Worm (Caenorhabditis elegans): ENCODE data around the gene ttbk-2.2.
"Not testable (repeated sequence)": the region's sequence is repeated elsewhere in the genome, so short reads cannot be mapped to it uniquely, and the experiment has no call there.

The ttbk-2.2 gene

DNA sequence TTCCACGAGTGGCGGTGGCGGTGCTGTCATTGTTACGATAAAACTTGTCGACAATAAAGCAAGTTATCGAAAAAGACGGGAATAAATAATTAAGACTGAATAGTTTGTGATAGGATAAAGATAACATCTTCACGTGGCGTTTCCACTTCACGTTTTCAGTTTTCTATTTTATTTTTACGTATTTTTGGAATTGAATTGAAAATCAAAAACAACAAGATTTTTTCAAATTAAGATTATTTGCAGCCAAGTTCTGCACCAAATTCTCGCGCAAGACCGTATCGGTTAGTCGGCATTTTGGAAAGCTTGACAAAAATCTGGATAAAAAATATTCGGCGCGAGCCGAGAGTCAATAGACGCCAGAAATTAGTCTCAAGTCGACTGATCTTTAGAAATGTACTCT, at the start of gene ttbk-2.2:
TSS of gene ttbk-2.2 (minus strand) at position 101 of the 400 bp plus-strand sequence.
- TF ChIP-seq cebp-2 (GFP tag; IDR thresholded peaks at IDR 0.05); zfh-2 (GFP tag; conservative IDR thresholded peaks at IDR 0.05); zim-3 (tag; optimal IDR thresholded peaks at IDR 0.05): not testable (repeated sequence)

DNA sequence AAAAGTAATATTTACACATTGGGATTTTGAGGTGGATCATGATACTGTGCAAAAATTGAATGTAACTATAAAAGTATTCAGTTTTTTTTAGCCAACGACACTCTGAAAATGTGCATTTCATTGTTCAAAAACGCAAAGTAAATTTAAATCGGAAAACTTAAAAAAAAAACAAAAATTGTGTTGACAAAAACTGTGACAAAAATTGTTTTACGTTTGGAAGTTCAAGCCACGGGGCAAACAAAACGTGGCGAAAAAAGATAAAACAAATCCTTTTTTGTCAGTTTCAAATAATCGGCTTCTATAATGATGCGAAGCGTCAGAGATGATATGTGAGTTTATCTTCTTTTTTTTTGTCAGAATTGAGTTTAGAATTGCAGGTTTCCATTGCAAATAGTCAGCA, 44.7 kb upstream of the ttbk-2.2 start, which contains the start of gene AC7.3:
TSS of gene AC7.3 (plus strand) at position 301 of the 400 bp plus-strand sequence.
- no peak for TF ChIP-seq ztf-6 (GFP tag; IDR thresholded peaks at IDR 0.05)
- no peak for TF ChIP-seq nhr-27 (tag; optimal IDR thresholded peaks at IDR 0.05)
- TF ChIP-seq ztf-28 (GFP tag; IDR thresholded peaks at IDR 0.05) = no peak
- no peak for TF ChIP-seq Y53G8AR.9 (GFP tag; conservative IDR thresholded peaks at IDR 0.05)
- no peak for TF ChIP-seq ceh-100 (GFP tag; IDR thresholded peaks at IDR 0.05)
- TF ChIP-seq ets-4 (GFP tag; optimal IDR thresholded peaks at IDR 0.05) = no peak
- TF ChIP-seq hrde-1 (tag; optimal IDR thresholded peaks at IDR 0.05; ENCODE audit: borderline replicate concordance) = no peak
- TF ChIP-seq fkh-3 (tag; optimal IDR thresholded peaks at IDR 0.05) = no peak
- TF ChIP-seq egrh-3 (GFP tag; IDR thresholded peaks at IDR 0.05) = no peak
- TF ChIP-seq B0035.1 (tag; optimal IDR thresholded peaks at IDR 0.05) = no peak
- no peak for TF ChIP-seq nhr-120 (GFP tag; IDR thresholded peaks at IDR 0.05)
- no peak for TF ChIP-seq C06A6.2 (GFP tag; conservative IDR thresholded peaks at IDR 0.05)
- no peak for TF ChIP-seq dox-1 (GFP tag; IDR thresholded peaks at IDR 0.05)
- TF ChIP-seq Y53F4B.3 (GFP tag; IDR thresholded peaks at IDR 0.05) = no peak
- no peak for TF ChIP-seq Y95B8A.8 (GFP tag; IDR thresholded peaks at IDR 0.05)
- no peak for TF ChIP-seq rec-8 (tag; optimal IDR thresholded peaks at IDR 0.05)
- TF ChIP-seq B0336.3 (GFP tag; IDR thresholded peaks at IDR 0.05) = no peak

DNA sequence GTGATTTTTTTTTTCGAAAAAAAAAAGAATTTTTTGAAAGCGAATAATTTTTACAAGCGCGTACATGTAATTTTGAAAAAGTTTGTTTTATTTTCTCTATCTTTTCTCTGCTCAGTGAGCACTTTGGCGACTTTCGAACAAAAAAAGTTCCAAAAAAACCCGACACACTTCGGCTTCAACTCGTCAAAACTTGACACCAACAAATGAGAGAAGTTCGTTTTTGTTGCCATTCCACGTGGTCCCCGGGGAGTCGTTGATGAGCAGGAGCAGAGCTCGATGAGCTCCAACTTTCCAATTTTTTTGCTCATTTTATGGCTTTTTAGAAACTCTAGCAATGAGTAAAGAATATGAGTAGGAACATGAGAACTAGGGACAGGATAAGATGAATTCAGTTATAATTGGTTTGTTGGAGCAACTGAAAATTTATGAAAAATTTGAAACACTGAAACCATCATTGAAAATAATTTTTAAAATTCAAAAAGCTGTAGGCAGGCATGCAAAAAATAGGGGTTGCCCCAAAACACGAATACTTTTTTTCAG, 43.7 kb upstream of the ttbk-2.2 start:
- TF ChIP-seq F52B5.7 (tag; optimal IDR thresholded peaks at IDR 0.05) (no peak), K11D2.4 (GFP tag; IDR thresholded peaks at IDR 0.05) (no peak), ceh-91 (GFP tag; IDR thresholded peaks at IDR 0.05) (no peak), F55B11.4 (tag; optimal IDR thresholded peaks at IDR 0.05; ENCODE audit: borderline replicate concordance, insufficient read depth) (no peak), nhr-179 (tag; optimal IDR thresholded peaks at IDR 0.05) (no peak), die-1 (tag; optimal IDR thresholded peaks at IDR 0.05) (no peak), lin-26 (GFP tag; IDR thresholded peaks at IDR 0.05) (no peak), let-526 (GFP tag; IDR thresholded peaks at IDR 0.05) (no peak), unc-62 (GFP tag; optimal IDR thresholded peaks at IDR 0.05) (no peak), C06A6.2 (GFP tag; conservative IDR thresholded peaks at IDR 0.05) (no peak), egl-18 (GFP tag; IDR thresholded peaks at IDR 0.05) (no peak), F10E7.11 (tag; optimal IDR thresholded peaks at IDR 0.05) (no peak), nhr-80 (tag; optimal IDR thresholded peaks at IDR 0.05) (no peak), pha-4 (tag; optimal IDR thresholded peaks at IDR 0.05) (no peak)

DNA sequence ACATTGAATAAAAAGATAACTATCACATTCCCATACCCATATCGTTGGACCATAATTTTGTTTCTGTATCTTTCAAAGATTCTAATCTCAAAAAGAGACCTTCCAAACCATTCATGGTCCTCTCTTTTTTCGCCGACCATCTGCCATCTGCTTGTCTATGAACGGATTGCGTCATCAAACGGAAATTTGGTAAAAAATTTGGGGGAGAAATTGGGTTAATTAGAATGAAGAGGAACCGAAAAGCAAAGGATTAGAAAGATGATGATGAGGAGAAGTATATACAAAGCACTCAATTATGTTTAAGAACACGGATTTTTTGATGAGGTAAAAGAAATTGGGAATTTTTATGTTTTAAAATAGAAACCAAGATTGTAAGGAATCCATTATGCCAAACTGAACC, 43.2 kb upstream of the ttbk-2.2 start:
- TF ChIP-seq Y53G8AR.9 (GFP tag; conservative IDR thresholded peaks at IDR 0.05) (no peak), nhr-90 (tag; optimal IDR thresholded peaks at IDR 0.05) (no peak), sptf-2 (GFP tag; optimal IDR thresholded peaks at IDR 0.05) (no peak), rpc-1 (optimal IDR thresholded peaks at IDR 0.05) (no peak), rpc-1 (tag; optimal IDR thresholded peaks at IDR 0.05) (no peak), egl-44 (GFP tag; IDR thresholded peaks at IDR 0.05) (no peak), bed-1 (GFP tag; IDR thresholded peaks at IDR 0.05) (no peak), ccch-3 (GFP tag; optimal IDR thresholded peaks at IDR 0.05) (no peak), hsf-1 (GFP tag; IDR thresholded peaks at IDR 0.05) (no peak), snpc-1.3 (tag; optimal IDR thresholded peaks at IDR 0.05; ENCODE audit: insufficient read depth) (no peak), tbp1 (GFP tag; optimal IDR thresholded peaks at IDR 0.05) (no peak), lir-1 (GFP tag; conservative IDR thresholded peaks at IDR 0.05) (no peak)

Measured in whole organism, young adult.